Fruit fly (Drosophila melanogaster): Measurements from ENCODE around the gene CG10761.

The CG10761 gene

DNA sequence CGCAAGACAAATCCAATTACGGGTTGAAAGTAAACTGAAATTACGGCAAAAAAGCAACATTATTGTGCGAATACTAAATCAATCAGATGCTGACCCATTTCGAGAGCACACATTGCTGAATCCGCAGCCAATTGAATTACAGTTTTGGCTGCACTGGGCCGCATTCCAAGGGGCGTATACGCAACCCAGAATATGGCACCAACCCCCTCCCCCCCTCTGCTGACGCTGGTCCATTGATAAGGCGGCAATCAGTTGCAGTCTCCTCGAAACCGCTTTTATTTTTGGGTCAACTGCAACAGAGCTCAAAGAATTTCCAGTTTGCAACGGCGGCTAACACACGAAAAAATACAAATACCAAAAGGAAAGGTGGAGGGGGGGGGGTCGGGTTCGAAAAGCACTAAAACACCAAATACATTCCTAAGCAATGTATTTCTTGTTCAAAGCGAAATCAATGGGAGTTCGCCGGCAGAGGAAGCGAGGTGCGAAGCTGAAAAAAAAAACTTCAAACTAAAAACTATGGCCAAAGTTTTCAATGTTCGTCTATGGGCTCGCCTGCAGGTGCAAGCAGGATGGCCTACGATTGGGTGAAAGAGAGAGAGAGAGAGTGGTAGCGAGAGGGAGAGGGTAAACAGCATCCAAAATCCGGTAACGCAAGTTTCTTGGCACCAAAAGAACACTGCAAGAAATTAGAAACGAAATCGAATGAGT is 33.0 kb upstream of the CG10761 start:
- no peak for TF ChIP-seq pan (optimal IDR thresholded peaks at IDR 0.05)
- no peak for TF ChIP-seq EcR (GFP tag; optimal IDR thresholded peaks at IDR 0.05)
- TF ChIP-seq CG8478 (optimal IDR thresholded peaks at IDR 0.05) = no peak
- TF ChIP-seq Dll (optimal IDR thresholded peaks at IDR 0.05) = no peak
- TF ChIP-seq usp (GFP tag; optimal IDR thresholded peaks at IDR 0.05) = no peak
- TF ChIP-seq psq (optimal IDR thresholded peaks at IDR 0.05) = no peak

DNA sequence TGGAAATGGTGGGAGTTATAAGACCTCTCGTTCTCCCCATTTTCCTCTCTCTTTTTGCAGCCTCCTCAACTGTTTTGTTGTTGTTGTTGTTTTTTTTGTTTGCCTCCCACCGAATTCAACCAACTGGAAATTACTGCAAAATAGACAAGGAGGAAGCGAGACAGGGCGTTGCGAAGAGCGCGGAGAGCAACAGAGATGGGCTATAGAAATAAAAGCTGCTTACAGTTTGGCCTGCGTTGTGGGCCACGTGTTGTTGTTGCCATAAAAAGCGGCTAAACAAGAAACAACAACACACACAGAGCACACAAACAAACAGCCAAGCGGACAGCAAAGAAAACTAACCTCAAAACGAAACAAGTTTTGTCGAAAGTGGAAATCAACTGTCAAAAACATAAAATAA is 32.0 kb upstream of the CG10761 start:
- TF ChIP-seq psq (optimal IDR thresholded peaks at IDR 0.05) = no peak
- TF ChIP-seq CG8478 (optimal IDR thresholded peaks at IDR 0.05) = no peak
- no peak for TF ChIP-seq usp (GFP tag; optimal IDR thresholded peaks at IDR 0.05)
- TF ChIP-seq pan (optimal IDR thresholded peaks at IDR 0.05) = no peak
- no peak for TF ChIP-seq Dll (optimal IDR thresholded peaks at IDR 0.05)
- TF ChIP-seq EcR (GFP tag; optimal IDR thresholded peaks at IDR 0.05) = no peak

DNA sequence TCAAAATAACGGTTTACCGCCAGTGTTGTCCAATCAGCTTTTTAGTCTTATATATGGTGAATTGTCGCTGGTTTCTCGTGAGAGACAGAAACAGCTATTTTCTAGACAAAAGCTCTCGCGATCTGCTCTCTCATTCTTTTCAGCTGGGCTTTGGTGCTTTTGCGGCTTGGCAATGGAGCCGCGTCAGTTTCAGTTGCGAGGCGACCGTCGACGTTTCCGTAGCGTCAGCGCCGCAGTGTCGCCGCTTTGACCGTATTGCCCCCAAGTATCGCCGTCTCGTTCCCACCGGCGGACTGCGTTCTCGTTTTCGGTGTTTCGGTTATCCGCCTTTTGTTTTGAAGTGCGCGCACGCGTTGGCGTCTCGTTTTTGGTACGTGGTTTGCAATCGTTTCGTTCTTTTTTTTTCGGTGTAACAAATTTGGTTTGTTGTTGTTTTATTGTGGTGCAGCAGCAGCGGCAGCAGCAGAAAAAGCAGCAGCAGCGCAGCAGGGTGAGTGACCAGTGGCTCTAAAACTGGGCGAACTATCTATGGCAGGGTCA is 30.5 kb upstream of the CG10761 start:
- TF ChIP-seq Dll (optimal IDR thresholded peaks at IDR 0.05) (no peak), CG8478 (optimal IDR thresholded peaks at IDR 0.05) (no peak), usp (GFP tag; optimal IDR thresholded peaks at IDR 0.05) (no peak)

- no peak for TF ChIP-seq CG8478 (optimal IDR thresholded peaks at IDR 0.05)
- TF ChIP-seq usp (GFP tag; optimal IDR thresholded peaks at IDR 0.05) = no peak
- no peak for TF ChIP-seq pan (optimal IDR thresholded peaks at IDR 0.05)
- no peak for TF ChIP-seq psq (optimal IDR thresholded peaks at IDR 0.05)
- TF ChIP-seq Dll (optimal IDR thresholded peaks at IDR 0.05) = no peak
- TF ChIP-seq EcR (GFP tag; optimal IDR thresholded peaks at IDR 0.05) = no peak
These were observed 29.6 kb upstream of the CG10761 start for dm6 chrX:8192191-8192590.

- TF ChIP-seq psq (optimal IDR thresholded peaks at IDR 0.05) (no peak), usp (GFP tag; optimal IDR thresholded peaks at IDR 0.05) (no peak), pan (optimal IDR thresholded peaks at IDR 0.05) (no peak), EcR (GFP tag; optimal IDR thresholded peaks at IDR 0.05) (no peak)
These were observed 17.3 kb upstream of the CG10761 start for dm6 chrX:8179858-8180257.

DNA sequence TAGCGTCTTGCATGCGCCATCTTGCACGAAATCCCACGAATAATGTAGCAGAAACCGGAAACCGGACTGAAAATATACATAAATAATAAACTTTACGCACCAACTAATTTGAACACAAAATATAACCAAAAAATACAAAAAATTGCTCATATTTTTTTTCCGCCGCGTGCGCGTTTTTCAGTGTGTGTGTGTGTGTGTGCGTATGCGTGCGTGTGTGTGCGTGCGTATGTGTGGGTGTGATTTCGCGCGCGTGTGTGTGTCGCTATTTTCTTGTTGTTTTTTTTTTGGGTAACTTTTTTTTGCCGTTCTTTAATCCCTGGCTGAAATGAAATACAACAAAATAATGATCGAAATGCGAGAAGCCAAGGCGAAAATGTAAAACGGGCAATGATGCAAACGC is 16.4 kb upstream of the CG10761 start:
- no peak for TF ChIP-seq Dll (optimal IDR thresholded peaks at IDR 0.05)
- no peak for TF ChIP-seq CG8478 (optimal IDR thresholded peaks at IDR 0.05)
- TF ChIP-seq pan (optimal IDR thresholded peaks at IDR 0.05) = no peak
- TF ChIP-seq psq (optimal IDR thresholded peaks at IDR 0.05) = no peak
- no peak for TF ChIP-seq usp (GFP tag; optimal IDR thresholded peaks at IDR 0.05)
- no peak for TF ChIP-seq EcR (GFP tag; optimal IDR thresholded peaks at IDR 0.05)

- no peak for TF ChIP-seq pan (optimal IDR thresholded peaks at IDR 0.05)
- TF ChIP-seq CG8478 (optimal IDR thresholded peaks at IDR 0.05) = no peak
- TF ChIP-seq usp (GFP tag; optimal IDR thresholded peaks at IDR 0.05) = no peak
- TF ChIP-seq EcR (GFP tag; optimal IDR thresholded peaks at IDR 0.05) = no peak
- TF ChIP-seq psq (optimal IDR thresholded peaks at IDR 0.05) = no peak
- no peak for TF ChIP-seq Dll (optimal IDR thresholded peaks at IDR 0.05)
These were observed 15.8 kb upstream of the CG10761 start, which contains the start of gene sdt for dm6 chrX:8178165-8178955. Gene sdt (plus strand): TSS chrX:8178549.

dm6 chrX:8177742-8178141 is 15.2 kb upstream of the CG10761 start:
- no peak for TF ChIP-seq CG8478 (optimal IDR thresholded peaks at IDR 0.05)
- TF ChIP-seq Dll (optimal IDR thresholded peaks at IDR 0.05) = no peak
- no peak for TF ChIP-seq pan (optimal IDR thresholded peaks at IDR 0.05)
- no peak for TF ChIP-seq usp (GFP tag; optimal IDR thresholded peaks at IDR 0.05)
- TF ChIP-seq psq (optimal IDR thresholded peaks at IDR 0.05) = no peak
- TF ChIP-seq EcR (GFP tag; optimal IDR thresholded peaks at IDR 0.05) = no peak

DNA sequence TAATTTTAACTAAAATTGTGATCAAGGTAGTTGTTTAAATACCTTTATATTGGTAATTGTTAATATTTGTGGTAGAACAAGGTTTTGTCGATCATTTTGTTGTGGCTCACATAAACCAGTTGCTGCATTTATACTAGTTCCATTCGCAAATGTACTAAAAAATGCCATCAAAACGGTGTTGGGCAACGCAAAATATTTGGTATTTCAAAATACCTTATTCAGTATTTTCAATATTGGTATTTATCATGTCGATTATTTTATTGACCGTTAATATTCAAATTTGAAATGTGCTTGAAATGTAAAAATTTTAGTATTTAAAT is 14.4 kb upstream of the CG10761 start, which contains the start of gene slpr:
slpr (minus strand) TSS at position 156 of the 320 bp plus-strand sequence.
- TF ChIP-seq psq (optimal IDR thresholded peaks at IDR 0.05) (no peak), Dll (optimal IDR thresholded peaks at IDR 0.05) (no peak), EcR (GFP tag; optimal IDR thresholded peaks at IDR 0.05) (no peak), CG8478 (optimal IDR thresholded peaks at IDR 0.05) (no peak), pan (optimal IDR thresholded peaks at IDR 0.05) (no peak), usp (GFP tag; optimal IDR thresholded peaks at IDR 0.05) (no peak)

- TF ChIP-seq pan (optimal IDR thresholded peaks at IDR 0.05) = no peak
These were observed 13.9 kb upstream of the CG10761 start for dm6 chrX:8176291-8177029.

- TF ChIP-seq psq (optimal IDR thresholded peaks at IDR 0.05) = no peak
- no peak for TF ChIP-seq usp (GFP tag; optimal IDR thresholded peaks at IDR 0.05)
- TF ChIP-seq CG8478 (optimal IDR thresholded peaks at IDR 0.05) = no peak
- no peak for TF ChIP-seq EcR (GFP tag; optimal IDR thresholded peaks at IDR 0.05)
- TF ChIP-seq pan (optimal IDR thresholded peaks at IDR 0.05) = no peak
These were observed 7.6 kb upstream of the CG10761 start, which contains the start of gene CG2278 for dm6 chrX:8170166-8170565. Gene CG2278 (minus strand): TSS chrX:8170266.

DNA sequence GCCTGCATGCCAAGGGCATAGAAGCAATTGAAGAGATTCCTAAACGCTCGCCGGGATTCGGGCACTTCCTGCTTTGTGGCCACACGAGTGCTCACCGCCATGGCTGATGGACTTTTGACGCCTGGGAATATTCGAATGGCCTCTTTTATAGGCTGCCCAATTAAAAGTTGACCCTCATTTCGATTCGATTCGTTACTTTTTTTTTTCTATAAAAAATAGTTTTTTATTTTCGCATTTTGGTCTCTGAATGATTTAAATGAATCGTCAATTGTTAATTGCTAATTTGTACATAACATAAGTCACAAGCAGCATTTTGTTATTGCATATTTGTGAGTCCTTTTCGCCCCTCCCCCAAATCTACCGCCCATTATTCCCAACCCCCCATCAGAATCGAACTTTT is 3.0 kb upstream of the CG10761 start, which contains the start of gene Or7a:
Or7a (minus strand) TSS at position 101 of the 400 bp plus-strand sequence.
- TF ChIP-seq Dll (optimal IDR thresholded peaks at IDR 0.05) (no peak), CG8478 (optimal IDR thresholded peaks at IDR 0.05) (no peak), usp (GFP tag; optimal IDR thresholded peaks at IDR 0.05) (no peak), psq (optimal IDR thresholded peaks at IDR 0.05) (no peak), EcR (GFP tag; optimal IDR thresholded peaks at IDR 0.05) (no peak), pan (optimal IDR thresholded peaks at IDR 0.05) (no peak)
